Worm (Caenorhabditis elegans): ENCODE results near the gene K08D10.13.

DNA sequence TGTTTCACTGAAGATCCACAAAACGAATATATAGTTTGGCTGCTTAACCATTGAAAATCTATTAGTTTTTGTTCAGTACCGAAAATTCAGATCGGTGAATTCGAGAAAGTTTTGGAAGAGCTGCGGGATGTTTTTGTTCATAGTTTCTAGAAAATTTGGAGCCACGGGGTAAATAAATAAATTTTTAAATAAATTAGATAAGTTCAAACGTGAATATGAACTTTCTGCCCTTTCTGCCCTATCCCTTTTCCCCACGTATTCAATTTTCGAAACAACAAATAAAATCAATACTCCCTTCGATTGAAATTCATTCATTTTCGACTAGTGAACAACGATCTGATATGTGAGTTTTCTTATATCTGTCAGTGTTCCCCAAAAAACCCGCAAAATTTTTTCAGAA lies 9.3 kb downstream of the K08D10.13 start, which contains the start of gene scrm-5:
- no peak for TF ChIP-seq F10B5.3 (tag; optimal IDR thresholded peaks at IDR 0.05)
- no peak for TF ChIP-seq F37D6.2 (tag; optimal IDR thresholded peaks at IDR 0.05)
- no peak for TF ChIP-seq nhr-28 (tag; optimal IDR thresholded peaks at IDR 0.05)
- TF ChIP-seq madf-9 (GFP tag; conservative IDR thresholded peaks at IDR 0.05), result no peak
- no peak for TF ChIP-seq daf-8 (GFP tag; IDR thresholded peaks at IDR 0.05)
- no peak for TF ChIP-seq spr-1 (tag; optimal IDR thresholded peaks at IDR 0.05)
- no peak for TF ChIP-seq ama-1 (optimal IDR thresholded peaks at IDR 0.05)
- no peak for TF ChIP-seq skn-1 (tag; optimal IDR thresholded peaks at IDR 0.05)
- no peak for TF ChIP-seq tag-97 (GFP tag; IDR thresholded peaks at IDR 0.05)
- no peak for TF ChIP-seq dve-1 (tag; optimal IDR thresholded peaks at IDR 0.05; ENCODE audit: insufficient read depth)
- TF ChIP-seq ztf-11 (tag; optimal IDR thresholded peaks at IDR 0.05), result no peak
- no peak for TF ChIP-seq Y75B8A.6 (GFP tag; IDR thresholded peaks at IDR 0.05)
- TF ChIP-seq nhr-6 (tag; optimal IDR thresholded peaks at IDR 0.05), result no peak

Measured in whole organism, L4 larva.